Comparison of ENCODE assay signal across 2 fruit fly cellular contexts in the genomic region with DNA sequence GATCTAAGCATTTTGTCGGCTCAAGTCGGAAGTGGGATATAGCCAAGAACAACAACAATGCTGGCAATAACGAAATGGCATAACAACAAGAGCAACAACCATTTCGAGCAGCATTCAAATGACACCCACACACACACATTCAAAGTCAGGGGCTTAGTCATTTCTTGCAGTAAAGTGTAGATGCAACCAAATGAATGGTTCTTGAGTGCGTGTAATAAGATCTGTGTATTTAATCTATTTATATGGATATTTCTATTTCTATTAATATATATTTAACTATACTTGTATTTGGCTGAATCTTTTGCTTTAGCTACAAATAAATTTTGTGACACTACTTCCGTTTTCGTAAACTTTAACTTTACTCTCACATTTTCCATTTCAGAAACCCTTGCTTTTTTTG.
TF ChIP-seq lines count a peak whose summit lies in the region.

No protein-coding gene starts in this region.

TF ChIP-seq in whole organism, prepupa, 60 proteins besides CTCF, POLR2A, EP300 and RAD21:
- TF ChIP-seq CG8119 (GFP tag; IDR thresholded peaks at IDR 0.05; lab: Robert Waterston, UW) = 0 out of 3 replicates have a peak, but pooled peaks have one; percentile 35
- peak; percentile 52 for TF ChIP-seq CG32006 (GFP tag; optimal IDR thresholded peaks at IDR 0.05; lab: Kevin White, UChicago)
- no peak for TF ChIP-seq CG4318 (GFP tag; optimal IDR thresholded peaks at IDR 0.05; lab: Kevin White, UChicago)

TF ChIP-seq in whole organism, pupa, 21 proteins besides CTCF, POLR2A, EP300 and RAD21:
- TF ChIP-seq CG8301 (tag; optimal IDR thresholded peaks at IDR 0.05; lab: Kevin White, UChicago) = peak; percentile 11
- TF ChIP-seq CG14655 (GFP tag; optimal IDR thresholded peaks at IDR 0.05; lab: Kevin White, UChicago) = peak; percentile 52
- TF ChIP-seq gl (tag; optimal IDR thresholded peaks at IDR 0.05; lab: Kevin White, UChicago) = no peak
- no peak for TF ChIP-seq rn (GFP tag; IDR thresholded peaks at IDR 0.05; lab: Robert Waterston, UW)
TF ChIP-seq in whole organism, pupa: peak in this region for 2.
